Worm (Caenorhabditis elegans) whole organism, L4 larva: ENCODE measurements around the gene clec-189.

Experiments
- lin-13 ChIP-seq: fragments of 150-350 bp; optimal IDR thresholded peaks from 2 replicates; lab custom pipeline; 2014; ENCODE audit warnings: missing biosample characterization, missing genetic modification reagents, missing genetic modification characterization
- lin-39 ChIP-seq: fragments of 150-350 bp; optimal IDR thresholded peaks from 2 replicates; lab custom pipeline; 2014; ENCODE audit warnings: missing biosample characterization, missing genetic modification reagents, missing genetic modification characterization
- nhr-102 ChIP-seq: sonication (generic microtip); optimal IDR thresholded peaks from 2 replicates; lab custom pipeline; 2016; ENCODE audit warnings: mild to moderate bottlenecking, missing genetic modification characterization, moderate library complexity, missing compliant biosample characterization
- set-16 ChIP-seq: fragments of 200-800 bp; sonication (Bioruptor generic); IDR thresholded peaks from 2 replicates; pipeline ENCODE4 v1.3.6; 2022; ENCODE audit warnings: missing genetic modification reagents, missing genetic modification characterization, missing compliant biosample characterization
- skn-1 ChIP-seq: fragments of 150-350 bp; optimal IDR thresholded peaks from 2 replicates; lab custom pipeline; 2014; ENCODE audit warnings: missing biosample characterization, missing genetic modification characterization
- snpc-4 ChIP-seq: fragments of 150-350 bp; optimal IDR thresholded peaks from 2 replicates; lab custom pipeline; 2014; ENCODE audit warnings: missing biosample characterization, missing genetic modification characterization

ce11 chrIV:15120746-15121145 lies at the start of gene clec-189:
- no peak for TF ChIP-seq snpc-4 (tag; lab: Kevin White, UChicago)
- TF ChIP-seq set-16 (GFP tag; lab: Robert Waterston, UW): 0 out of 2 replicates have a peak, but pooled peaks have one; percentile 19
- TF ChIP-seq lin-13: no peak
- TF ChIP-seq lin-39 (tag; lab: Kevin White, UChicago): no peak
- TF ChIP-seq skn-1: no peak
- TF ChIP-seq nhr-102: no peak
